Fruit fly (Drosophila melanogaster) whole organism, embryonic: ENCODE results near the gene CG34251.

ENCODE experiments used
- BEAF-32 ChIP-seq: fragments of 200-800 bp; sonication (Bioruptor generic); optimal IDR thresholded peaks from 3 replicates; lab custom pipeline; 2017; ENCODE audit warnings: missing biosample characterization, missing genetic modification characterization, mild to moderate bottlenecking, moderate library complexity, missing genetic modification reagents
- Bteb2 ChIP-seq: fragments of 200-800 bp; sonication (Bioruptor generic); optimal IDR thresholded peaks from 2 replicates; lab custom pipeline; 2016; ENCODE audit warnings: missing biosample characterization, missing genetic modification characterization
- CG10274 ChIP-seq: fragments of 200-800 bp; sonication (Bioruptor generic); optimal IDR thresholded peaks from 3 replicates; lab custom pipeline; 2017; ENCODE audit warnings: missing biosample characterization, mild to moderate bottlenecking, missing genetic modification characterization
- CG10565 ChIP-seq: fragments of 200-800 bp; sonication (Bioruptor generic); optimal IDR thresholded peaks from 3 replicates; lab custom pipeline; 2016; ENCODE audit warnings: missing biosample characterization, mild to moderate bottlenecking, missing genetic modification characterization
- CG11085 ChIP-seq: fragments of 200-800 bp; sonication (Bioruptor generic); IDR thresholded peaks from 2 replicates; pipeline ENCODE4 v1.3.6; 2022; ENCODE audit warnings: missing biosample characterization, missing genetic modification characterization
- CG11456 ChIP-seq: fragments of 200-800 bp; sonication (Bioruptor generic); IDR thresholded peaks from 3 replicates; pipeline ENCODE4 v1.3.6; 2022; ENCODE audit warnings: missing biosample characterization, missing genetic modification characterization
- CG15479 ChIP-seq: fragments of 200-800 bp; sonication (Bioruptor generic); optimal IDR thresholded peaks from 3 replicates; lab custom pipeline; 2019; ENCODE audit warnings: missing biosample characterization, mild to moderate bottlenecking, missing genetic modification characterization, moderate library complexity
- CG15696 ChIP-seq: fragments of 200-800 bp; sonication (Bioruptor generic); optimal IDR thresholded peaks from 2 replicates; lab custom pipeline; 2019; ENCODE audit warnings: missing biosample characterization, mild to moderate bottlenecking, missing genetic modification characterization, moderate library complexity
- CG1792 ChIP-seq: fragments of 200-800 bp; sonication (Bioruptor generic); optimal IDR thresholded peaks from 2 replicates; lab custom pipeline; 2016; ENCODE audit warnings: missing biosample characterization, missing genetic modification characterization
- CG18262 ChIP-seq: fragments of 200-800 bp; optimal IDR thresholded peaks from 3 replicates; lab custom pipeline; 2019; ENCODE audit warnings: missing biosample characterization, mild to moderate bottlenecking, missing genetic modification characterization, moderate library complexity
- CG18599 ChIP-seq: fragments of 200-800 bp; sonication (Bioruptor generic); optimal IDR thresholded peaks from 3 replicates; lab custom pipeline; 2017; ENCODE audit warnings: missing biosample characterization, missing genetic modification characterization, mild to moderate bottlenecking, moderate library complexity, missing genetic modification reagents
- CG18764 ChIP-seq: fragments of 200-800 bp; sonication (Bioruptor generic); optimal IDR thresholded peaks from 3 replicates; lab custom pipeline; 2016; ENCODE audit warnings: missing biosample characterization, missing genetic modification characterization
- CG2202 ChIP-seq: fragments of 200-800 bp; sonication (Bioruptor generic); optimal IDR thresholded peaks from 2 replicates; lab custom pipeline; 2018; ENCODE audit warnings: missing biosample characterization, mild to moderate bottlenecking, missing genetic modification characterization
- CG2678 ChIP-seq: fragments of 200-800 bp; sonication (Bioruptor generic); optimal IDR thresholded peaks from 3 replicates; lab custom pipeline; 2019; ENCODE audit warnings: missing biosample characterization, mild to moderate bottlenecking, missing genetic modification characterization, moderate library complexity
- CG2712 ChIP-seq: fragments of 200-800 bp; optimal IDR thresholded peaks from 3 replicates; lab custom pipeline; 2019; ENCODE audit warnings: missing biosample characterization, mild to moderate bottlenecking, missing genetic modification characterization, moderate library complexity
- CG31441 ChIP-seq: fragments of 200-800 bp; sonication (Bioruptor generic); IDR thresholded peaks from 2 replicates; pipeline ENCODE4 v1.3.6; 2022; ENCODE audit warnings: missing biosample characterization, missing genetic modification characterization
- CG3281 ChIP-seq: fragments of 200-800 bp; sonication (Bioruptor generic); optimal IDR thresholded peaks from 3 replicates; lab custom pipeline; 2017; ENCODE audit warnings: missing biosample characterization, mild to moderate bottlenecking, missing genetic modification characterization
- CG34422 ChIP-seq: fragments of 200-800 bp; sonication (Bioruptor generic); IDR thresholded peaks from 3 replicates; pipeline ENCODE4 v1.3.6; 2022; ENCODE audit warnings: missing biosample characterization, missing genetic modification characterization
- CG4730 ChIP-seq: fragments of 200-800 bp; sonication (Bioruptor generic); IDR thresholded peaks from 2 replicates; pipeline ENCODE4 v1.3.6; 2022; ENCODE audit warnings: missing biosample characterization, missing genetic modification characterization
- CG4854 ChIP-seq: fragments of 200-800 bp; sonication (Bioruptor generic); optimal IDR thresholded peaks from 2 replicates; lab custom pipeline; 2016; ENCODE audit warnings: missing biosample characterization, missing genetic modification characterization, inconsistent platforms
- CG6813 ChIP-seq: fragments of 200-800 bp; sonication (Bioruptor generic); optimal IDR thresholded peaks from 2 replicates; lab custom pipeline; 2017; ENCODE audit warnings: missing biosample characterization, missing genetic modification characterization, mild to moderate bottlenecking, moderate library complexity, missing genetic modification reagents
- CG6854 ChIP-seq: fragments of 200-800 bp; sonication (Bioruptor generic); optimal IDR thresholded peaks from 3 replicates; lab custom pipeline; 2017; ENCODE audit warnings: missing biosample characterization, mild to moderate bottlenecking, missing genetic modification characterization
- Dad ChIP-seq: fragments of 200-800 bp; sonication (Bioruptor generic); optimal IDR thresholded peaks from 3 replicates; lab custom pipeline; 2016; ENCODE audit warnings: missing biosample characterization, missing genetic modification characterization
- Eip74EF ChIP-seq, 2 experiments: fragments of 200-800 bp in 1 of 2; fragments of >200 bp in 1 of 2; sonication (Bioruptor generic) in 1 of 2; optimal IDR thresholded peaks; 2 replicates each; lab custom pipeline; 2017 to 2019; ENCODE audit warnings: missing biosample characterization in 2 of 2, missing genetic modification characterization in 2 of 2, mild to moderate bottlenecking in 1 of 2, moderate library complexity in 1 of 2
- Ets65A ChIP-seq: fragments of 200-800 bp; sonication (Bioruptor generic); peaks from one replicate; lab custom pipeline; 2016; ENCODE audit warnings: missing biosample characterization, missing genetic modification characterization
- Kr ChIP-seq: fragments of 200-800 bp; sonication (Bioruptor generic); optimal IDR thresholded peaks from 2 replicates; lab custom pipeline; 2017; ENCODE audit warnings: missing biosample characterization, mild to moderate bottlenecking, missing genetic modification characterization
- Med ChIP-seq: fragments of 200-800 bp; sonication (Bioruptor generic); peaks from one replicate; lab custom pipeline; 2016; ENCODE audit warnings: missing biosample characterization, missing genetic modification characterization, mild to moderate bottlenecking, inconsistent platforms, moderate library complexity
- Myb ChIP-seq: fragments of 200-800 bp; sonication (Bioruptor generic); optimal IDR thresholded peaks from 2 replicates; lab custom pipeline; 2016; ENCODE audit warnings: missing biosample characterization, missing genetic modification characterization
- Neu2 ChIP-seq: fragments of 200-800 bp; sonication (Bioruptor generic); optimal IDR thresholded peaks from 3 replicates; lab custom pipeline; 2016; ENCODE audit warnings: missing biosample characterization, missing genetic modification characterization, borderline replicate concordance
- Ptx1 ChIP-seq: fragments of 200-800 bp; sonication (Bioruptor generic); IDR thresholded peaks from 2 replicates; pipeline ENCODE4 v1.3.6; 2022; ENCODE audit warnings: missing biosample characterization, missing genetic modification characterization
- Taf1 ChIP-seq: fragments of 200-800 bp; sonication (Bioruptor generic); IDR thresholded peaks from 2 replicates; pipeline ENCODE4 v1.3.6; 2022; ENCODE audit warnings: missing biosample characterization, missing genetic modification characterization
- Usf ChIP-seq: fragments of 200-800 bp; sonication (Bioruptor generic); optimal IDR thresholded peaks from 2 replicates; lab custom pipeline; 2017; ENCODE audit warnings: missing genotype, missing biosample characterization, missing genetic modification characterization
- Xrp1 ChIP-seq: fragments of 200-800 bp; sonication (Bioruptor generic); IDR thresholded peaks from 2 replicates; pipeline ENCODE4 v1.3.6; 2022; ENCODE audit warnings: missing biosample characterization, missing genetic modification characterization
- al ChIP-seq: fragments of 200-800 bp; sonication (Bioruptor generic); IDR thresholded peaks from 2 replicates; pipeline ENCODE4 v1.3.6; 2022; ENCODE audit warnings: missing biosample characterization, missing genetic modification characterization
- ap ChIP-seq: fragments of 200-800 bp; sonication (Bioruptor generic); IDR thresholded peaks from 2 replicates; pipeline ENCODE4 v1.3.6; 2022; ENCODE audit warnings: missing biosample characterization, missing genetic modification characterization
- cas ChIP-seq: fragments of 200-800 bp; sonication (Bioruptor generic); IDR thresholded peaks from 2 replicates; pipeline ENCODE4 v1.3.6; 2022; ENCODE audit warnings: missing biosample characterization, missing genetic modification characterization
- chm ChIP-seq: fragments of 200-800 bp; sonication (Bioruptor generic); IDR thresholded peaks from 2 replicates; pipeline ENCODE4 v1.3.6; 2022; ENCODE audit warnings: missing biosample characterization, missing genetic modification characterization
- exex ChIP-seq: fragments of 200-800 bp; sonication (Bioruptor generic); optimal IDR thresholded peaks from 4 replicates; lab custom pipeline; 2018; ENCODE audit warnings: missing biosample characterization, mild to moderate bottlenecking, missing genetic modification characterization, moderate library complexity
- gem ChIP-seq: fragments of 200-800 bp; sonication (Bioruptor generic); optimal IDR thresholded peaks from 2 replicates; lab custom pipeline; 2019; ENCODE audit warnings: missing biosample characterization, mild to moderate bottlenecking, missing genetic modification characterization, moderate library complexity
- gsb-n ChIP-seq: fragments of 200-800 bp; sonication (Bioruptor generic); optimal IDR thresholded peaks from 3 replicates; lab custom pipeline; 2018; ENCODE audit warnings: missing biosample characterization, mild to moderate bottlenecking, missing genetic modification characterization
- hkb ChIP-seq, 2 experiments: fragments of 200-800 bp in 1 of 2; fragments of >200 bp in 1 of 2; sonication (Bioruptor generic) in 1 of 2; IDR thresholded peaks in 1 of 2; optimal IDR thresholded peaks in 1 of 2; 2 replicates each; pipeline versions ENCODE4 v1.3.6 to Lab custom; 2017 to 2022; ENCODE audit warnings: missing biosample characterization in 1 of 2, missing genetic modification characterization in 1 of 2
- lola ChIP-seq, 3 experiments: fragments of >200 bp in 2 of 3; fragments of 200-800 bp in 1 of 3; sonication (Bioruptor generic) in 1 of 3; optimal IDR thresholded peaks; 2 replicates each; lab custom pipeline; 2017 to 2019; ENCODE audit warnings: missing biosample characterization in 3 of 3, missing genetic modification characterization in 3 of 3, mild to moderate bottlenecking in 1 of 3, moderate library complexity in 1 of 3
- nom ChIP-seq: fragments of 200-800 bp; sonication (Bioruptor generic); optimal IDR thresholded peaks from 2 replicates; lab custom pipeline; 2017; ENCODE audit warnings: missing biosample characterization, missing genetic modification characterization, mild to moderate bottlenecking, moderate library complexity, missing genetic modification reagents
- otp ChIP-seq: fragments of 200-800 bp; sonication (Bioruptor generic); IDR thresholded peaks from 3 replicates; pipeline ENCODE4, ENCODE4 v1.3.6; 2022; ENCODE audit warnings: missing biosample characterization, missing genetic modification characterization
- pfk ChIP-seq: fragments of 200-800 bp; sonication (Bioruptor generic); optimal IDR thresholded peaks from 2 replicates; lab custom pipeline; 2018; ENCODE audit warnings: missing biosample characterization, mild to moderate bottlenecking, missing genetic modification characterization, moderate library complexity
- pho ChIP-seq: fragments of 200-800 bp; sonication (Bioruptor generic); optimal IDR thresholded peaks from 2 replicates; lab custom pipeline; 2016; ENCODE audit warnings: missing biosample characterization, missing genetic modification characterization
- tin ChIP-seq: fragments of 200-800 bp; sonication (Bioruptor generic); optimal IDR thresholded peaks from 3 replicates; lab custom pipeline; 2016; ENCODE audit warnings: missing biosample characterization, missing genetic modification characterization

Gene CG34251

DNA sequence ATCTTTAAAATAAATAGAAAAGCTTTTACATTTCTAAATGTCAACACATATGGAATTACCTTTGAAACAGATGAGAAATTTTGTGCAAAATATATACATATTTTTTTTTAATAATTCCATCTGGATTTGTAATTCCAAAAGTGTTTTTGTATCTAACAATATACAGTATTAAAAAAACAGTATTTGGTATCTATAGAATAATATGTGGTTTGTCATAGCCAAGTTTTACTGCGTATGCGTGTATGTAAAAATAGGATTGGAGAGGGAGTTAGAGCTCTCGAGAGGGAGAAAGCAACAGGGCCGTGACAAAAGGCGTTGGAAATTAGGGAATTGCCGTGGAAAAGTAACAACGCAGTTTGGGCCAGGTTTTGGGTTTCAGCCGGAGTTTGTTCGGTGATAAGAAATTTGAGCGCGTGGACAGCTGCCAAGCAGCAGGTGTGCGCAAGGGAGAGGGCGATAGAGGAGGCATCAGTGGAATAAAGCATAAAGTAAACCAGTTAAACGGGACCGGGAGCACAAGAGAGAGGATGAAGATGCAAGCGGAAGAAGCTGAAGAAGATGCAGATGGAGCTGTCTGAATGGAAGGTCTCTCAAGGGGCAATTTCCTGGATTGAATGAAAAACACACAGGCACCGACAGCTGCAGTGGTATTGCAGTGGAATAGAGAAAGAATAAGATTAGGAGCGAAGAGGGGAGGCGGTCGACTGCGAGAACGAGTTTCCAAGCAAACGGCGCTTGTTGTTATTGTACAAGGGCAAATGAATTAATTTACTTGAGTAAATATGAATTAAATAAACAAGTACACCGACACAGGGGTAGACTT, 18.3 kb upstream of the CG34251 start (continued):
- TF ChIP-seq CG18764 (peak; percentile 44), Xrp1 (GFP tag; lab: Robert Waterston, UW) (peak; percentile 86), lola (GFP tag; optimal IDR thresholded peaks at IDR 0.05; lab: Kevin White, UChicago) (no peak), exex (tag; lab: Kevin White, UChicago) (peak; percentile 4), Taf1 (GFP tag; lab: Robert Waterston, UW) (peak; percentile 64; the same call in 1 of the 2 replicates), CG10565 (GFP tag; lab: Kevin White, UChicago) (peak; percentile 1), CG2202 (tag; lab: Kevin White, UChicago) (peak; percentile 41), Kr (GFP tag; lab: Kevin White, UChicago) (peak; percentile 71), Eip74EF (GFP tag; optimal IDR thresholded peaks at IDR 0.05; lab: Kevin White, UChicago) (peak in 1 of 2 experiments; percentile 48), CG4854 (GFP tag; lab: Kevin White, UChicago) (no peak), ap (GFP tag; lab: Robert Waterston, UW) (no peak), CG11456 (GFP tag; lab: Robert Waterston, UW) (no peak; the same call in none of the 3 replicates), Ptx1 (GFP tag; lab: Robert Waterston, UW) (0 out of 2 replicates have a peak, but pooled peaks have one; percentile 34), Med (peak; percentile 74), pho (GFP tag; lab: Kevin White, UChicago) (no peak), CG2712 (tag; lab: Kevin White, UChicago) (peak; percentile 38), nom (peak; percentile 38), Myb (no peak), Usf (GFP tag; lab: Kevin White, UChicago) (no peak), CG6854 (GFP tag; lab: Kevin White, UChicago) (no peak), tin (peak; percentile 43), CG34422 (GFP tag; lab: Robert Waterston, UW) (peak; percentile 23; the same call in 1 of the 3 replicates), Ets65A (GFP tag; lab: Kevin White, UChicago) (no peak), CG3281 (GFP tag; lab: Kevin White, UChicago) (peak; percentile 74), cas (GFP tag; lab: Robert Waterston, UW) (peak; percentile 47; the same call in 1 of the 2 replicates), gsb-n (tag; lab: Kevin White, UChicago) (peak; percentile 8), CG6813 (GFP tag; lab: Kevin White, UChicago) (peak; percentile 75), chm (GFP tag; lab: Robert Waterston, UW) (no peak), Bteb2 (no peak), CG15696 (tag; lab: Kevin White, UChicago) (peak; percentile 11), al (peak; percentile 29; the same call in 1 of the 2 replicates), pfk (GFP tag; lab: Kevin White, UChicago) (peak; percentile 34), CG18262 (tag; lab: Kevin White, UChicago) (no peak), CG11085 (GFP tag; lab: Robert Waterston, UW) (0 out of 2 replicates have a peak, but pooled peaks have one; percentile 25), gem (tag; lab: Kevin White, UChicago) (peak; percentile 54), Neu2 (GFP tag; lab: Kevin White, UChicago) (no peak), CG31441 (GFP tag; lab: Robert Waterston, UW) (no peak), otp (0 out of 3 replicates have a peak, but pooled peaks have one; percentile 12), CG10274 (GFP tag; lab: Kevin White, UChicago) (peak; percentile 10), Dad (GFP tag; lab: Kevin White, UChicago) (no peak), CG2678 (tag; lab: Kevin White, UChicago) (peak; percentile 34), BEAF-32 (GFP tag; lab: Kevin White, UChicago) (no peak), CG15479 (GFP tag; lab: Kevin White, UChicago) (peak; percentile 3), CG4730 (peak; percentile 36; the same call in 1 of the 2 replicates), hkb (optimal IDR thresholded peaks at IDR 0.05; lab: Kevin White, UChicago) (no peak), hkb (GFP tag; IDR thresholded peaks at IDR 0.05; lab: Robert Waterston, UW) (peak; percentile 88), CG1792 (GFP tag; lab: Kevin White, UChicago) (peak; percentile 80), CG18599 (GFP tag; lab: Kevin White, UChicago) (peak; percentile 86)
